Worm (Caenorhabditis elegans): ENCODE data around the gene F23D12.7.

DNA sequence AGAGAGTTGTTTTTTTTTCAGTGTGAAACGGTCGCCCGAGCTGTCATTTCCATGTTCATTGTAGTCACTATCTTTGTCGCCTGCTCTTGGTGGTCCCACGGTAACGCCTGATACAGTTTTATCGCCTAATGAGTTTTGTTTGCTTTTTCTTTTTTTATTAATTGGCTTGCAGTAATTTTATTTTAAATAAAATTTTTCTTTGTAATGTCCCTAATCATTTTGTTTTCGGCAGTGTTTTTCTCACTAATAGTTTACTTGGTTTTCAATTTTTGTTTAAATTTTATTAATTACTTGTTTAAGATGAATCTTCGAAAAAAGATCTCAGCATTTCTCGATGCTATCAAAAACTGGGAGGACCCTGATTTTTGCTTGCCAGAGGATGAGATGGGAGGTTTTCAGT lies 12.0 kb upstream of the F23D12.7 start, which contains the start of gene M163.22:
- TF ChIP-seq dao-5 (tag; optimal IDR thresholded peaks at IDR 0.05) (no peak), him-1 (tag; optimal IDR thresholded peaks at IDR 0.05) (no peak)
